Worm (Caenorhabditis elegans) whole organism, L4 larva: Measurements from ENCODE around the gene ZK622.1.

ENCODE experiments used
- D1046.2 ChIP-seq: fragments of 200-800 bp; sonication (Bioruptor generic); IDR thresholded peaks from 2 replicates; pipeline ENCODE4 v1.3.6; 2022; ENCODE audit warnings: missing genetic modification characterization, missing compliant biosample characterization
- F44E2.7 ChIP-seq: fragments of 200-800 bp; sonication (Bioruptor generic); IDR thresholded peaks from 2 replicates; pipeline ENCODE4 v2.1.2; 2022; ENCODE audit warnings: missing genetic modification characterization, missing compliant biosample characterization
- R02D3.7 ChIP-seq: fragments of 150-350 bp; sonication (generic microtip); optimal IDR thresholded peaks from 3 replicates; lab custom pipeline; 2014; ENCODE audit warnings: missing biosample characterization, missing genetic modification characterization
- Y48G9A.11 ChIP-seq: fragments of 200-800 bp; sonication (Bioruptor generic); IDR thresholded peaks from 2 replicates; pipeline ENCODE4 v1.3.6; 2022; ENCODE audit warnings: missing genetic modification reagents, missing genetic modification characterization, missing compliant biosample characterization
- Y5F2A.4 ChIP-seq: fragments of 200-800 bp; sonication (Bioruptor generic); optimal IDR thresholded peaks from 2 replicates; lab custom pipeline; 2018; ENCODE audit warnings: mild to moderate bottlenecking, missing genetic modification characterization, missing compliant biosample characterization
- ZK337.2 ChIP-seq: fragments of 200-800 bp; sonication (Bioruptor generic); IDR thresholded peaks from 2 replicates; pipeline ENCODE4 v1.3.6; 2022; ENCODE audit warnings: missing genetic modification reagents, missing genetic modification characterization, missing compliant biosample characterization
- aly-2 ChIP-seq: sonication (generic microtip); optimal IDR thresholded peaks from 2 replicates; lab custom pipeline; 2018; ENCODE audit warnings: missing biosample characterization, missing genetic modification characterization
- ama-1 ChIP-seq: fragments of 150-350 bp; optimal IDR thresholded peaks from 2 replicates; lab custom pipeline; 2014; ENCODE audit warnings: inconsistent platforms, mixed read lengths
- arid-1 ChIP-seq: fragments of 200-800 bp; sonication (Bioruptor generic); conservative IDR thresholded peaks from 2 replicates; pipeline ENCODE4 v1.3.6; 2022; ENCODE audit warnings: missing genetic modification reagents, missing genetic modification characterization, missing compliant biosample characterization
- attf-4 ChIP-seq: sonication (generic microtip); optimal IDR thresholded peaks from 3 replicates; lab custom pipeline; 2017; ENCODE audit warnings: missing biosample characterization, missing genetic modification characterization
- ceh-32 ChIP-seq: sonication (generic microtip); optimal IDR thresholded peaks from 2 replicates; lab custom pipeline; 2016; ENCODE audit warnings: mild to moderate bottlenecking, missing genetic modification characterization, missing compliant biosample characterization; ENCODE audit not compliant: poor library complexity
- ceh-44 ChIP-seq: fragments of 200-800 bp; sonication (Bioruptor generic); IDR thresholded peaks from 2 replicates; pipeline ENCODE4 v1.3.6; 2022; ENCODE audit warnings: missing genetic modification reagents, missing genetic modification characterization, missing compliant biosample characterization
- ceh-82 ChIP-seq: sonication (generic microtip); optimal IDR thresholded peaks from 2 replicates; lab custom pipeline; 2017; ENCODE audit warnings: missing biosample characterization, missing genetic modification characterization
- daf-8 ChIP-seq: fragments of 200-800 bp; sonication (Bioruptor generic); IDR thresholded peaks from 2 replicates; pipeline ENCODE4 v1.3.6; 2022; ENCODE audit warnings: missing genetic modification characterization, missing compliant biosample characterization
- dmd-6 ChIP-seq: fragments of 200-800 bp; sonication (Bioruptor generic); IDR thresholded peaks from 2 replicates; pipeline ENCODE4 v1.3.6; 2022; ENCODE audit warnings: missing genetic modification reagents, missing genetic modification characterization, missing compliant biosample characterization
- dmd-8 ChIP-seq: fragments of 200-800 bp; sonication (Bioruptor generic); IDR thresholded peaks from 2 replicates; pipeline ENCODE4 v1.3.6; 2022; ENCODE audit warnings: missing genetic modification characterization, missing compliant biosample characterization
- dmd-9 ChIP-seq: fragments of 200-800 bp; sonication (Bioruptor generic); IDR thresholded peaks from 2 replicates; pipeline ENCODE4 v1.3.6; 2022; ENCODE audit warnings: missing genetic modification reagents, missing genetic modification characterization, missing compliant biosample characterization
- dve-1 ChIP-seq: sonication (generic microtip); optimal IDR thresholded peaks from 2 replicates; lab custom pipeline; 2017; ENCODE audit warnings: antibody characterized with exemption, mild to moderate bottlenecking, missing genetic modification characterization, missing compliant biosample characterization; ENCODE audit not compliant: insufficient read depth
- egl-27 ChIP-seq: sonication (generic microtip); optimal IDR thresholded peaks from 3 replicates; lab custom pipeline; 2017; ENCODE audit warnings: missing biosample characterization, missing genetic modification reagents, missing genetic modification characterization
- egl-43 ChIP-seq: fragments of 200-800 bp; sonication (Bioruptor generic); IDR thresholded peaks from 2 replicates; pipeline ENCODE4 v1.3.6; 2022; ENCODE audit warnings: missing genetic modification reagents, missing genetic modification characterization, missing compliant biosample characterization
- fos-1 ChIP-seq: fragments of 150-350 bp; optimal IDR thresholded peaks from 2 replicates; lab custom pipeline; 2014; ENCODE audit warnings: missing biosample characterization, missing genetic modification characterization
- gei-8 ChIP-seq: fragments of 200-800 bp; sonication (Bioruptor generic); optimal IDR thresholded peaks from 2 replicates; lab custom pipeline; 2018; ENCODE audit warnings: mild to moderate bottlenecking, missing genetic modification characterization, missing compliant biosample characterization
- hlh-30 ChIP-seq: sonication (generic microtip); optimal IDR thresholded peaks from 2 replicates; lab custom pipeline; 2017; ENCODE audit warnings: antibody characterized with exemption, mild to moderate bottlenecking, missing genetic modification characterization, missing compliant biosample characterization; ENCODE audit not compliant: insufficient read depth
- jun-1 ChIP-seq: fragments of 150-350 bp; optimal IDR thresholded peaks from 2 replicates; lab custom pipeline; 2014; ENCODE audit warnings: missing biosample characterization, missing genetic modification reagents, missing genetic modification characterization
- lim-7 ChIP-seq: fragments of 200-800 bp; sonication (Bioruptor generic); IDR thresholded peaks from 2 replicates; pipeline ENCODE4 v1.3.6; 2022; ENCODE audit warnings: missing genetic modification characterization, missing compliant biosample characterization
- lin-13 ChIP-seq: fragments of 150-350 bp; optimal IDR thresholded peaks from 2 replicates; lab custom pipeline; 2014; ENCODE audit warnings: missing biosample characterization, missing genetic modification reagents, missing genetic modification characterization
- lin-38 ChIP-seq: fragments of 200-800 bp; sonication (Bioruptor generic); IDR thresholded peaks from 2 replicates; pipeline ENCODE4 v1.3.6; 2022; ENCODE audit warnings: missing genetic modification reagents, missing genetic modification characterization, missing compliant biosample characterization
- lin-39 ChIP-seq: fragments of 150-350 bp; optimal IDR thresholded peaks from 2 replicates; lab custom pipeline; 2014; ENCODE audit warnings: missing biosample characterization, missing genetic modification reagents, missing genetic modification characterization
- madf-5 ChIP-seq, 2 experiments: fragments of 200-800 bp; sonication (Bioruptor generic); IDR thresholded peaks; 2 replicates each; pipeline ENCODE4 v1.3.6; 2022; ENCODE audit warnings: missing compliant biosample characterization in 2 of 2, missing genetic modification characterization in 2 of 2
- mxl-2 ChIP-seq: fragments of 200-800 bp; sonication (Bioruptor generic); conservative IDR thresholded peaks from 2 replicates; pipeline ENCODE4 v1.3.6; 2022; ENCODE audit warnings: missing genetic modification reagents, missing genetic modification characterization, missing compliant biosample characterization
- mxl-3 ChIP-seq: fragments of 200-800 bp; sonication (Bioruptor generic); optimal IDR thresholded peaks from 2 replicates; lab custom pipeline; 2018; ENCODE audit warnings: mild to moderate bottlenecking, missing genetic modification characterization, missing compliant biosample characterization
- nhr-102 ChIP-seq: sonication (generic microtip); optimal IDR thresholded peaks from 2 replicates; lab custom pipeline; 2016; ENCODE audit warnings: mild to moderate bottlenecking, missing genetic modification characterization, moderate library complexity, missing compliant biosample characterization
- nhr-111 ChIP-seq: fragments of 200-800 bp; sonication (Bioruptor generic); optimal IDR thresholded peaks from 2 replicates; lab custom pipeline; 2018; ENCODE audit warnings: mild to moderate bottlenecking, missing genetic modification characterization, missing compliant biosample characterization
- nhr-237 ChIP-seq: sonication (generic microtip); optimal IDR thresholded peaks from 2 replicates; lab custom pipeline; 2017; ENCODE audit warnings: missing biosample characterization, missing genetic modification characterization
- nhr-25 ChIP-seq: sonication (generic microtip); optimal IDR thresholded peaks from 2 replicates; lab custom pipeline; 2017; ENCODE audit warnings: missing genetic modification characterization, mild to moderate bottlenecking, missing compliant biosample characterization, antibody characterized with exemption, moderate library complexity, borderline replicate concordance; ENCODE audit not compliant: insufficient read depth
- nhr-28 ChIP-seq: fragments of 150-350 bp; optimal IDR thresholded peaks from 2 replicates; lab custom pipeline; 2014; ENCODE audit warnings: missing biosample characterization, missing genetic modification characterization
- nhr-41 ChIP-seq: fragments of 200-800 bp; sonication (Bioruptor generic); IDR thresholded peaks from 2 replicates; pipeline ENCODE4 v1.3.6; 2022; ENCODE audit warnings: missing genetic modification reagents, missing genetic modification characterization, missing compliant biosample characterization
- nhr-6 ChIP-seq: fragments of 150-350 bp; optimal IDR thresholded peaks from 2 replicates; lab custom pipeline; 2014; ENCODE audit warnings: missing biosample characterization, missing genetic modification characterization
- nhr-77 ChIP-seq: fragments of 150-350 bp; optimal IDR thresholded peaks from 2 replicates; lab custom pipeline; 2014; ENCODE audit warnings: missing biosample characterization, missing genetic modification characterization
- pha-4 ChIP-seq, 2 experiments: fragments of 150-350 bp in 1 of 2; fragments of 200-800 bp in 1 of 2; sonication (Bioruptor generic) in 1 of 2; IDR thresholded peaks in 1 of 2; optimal IDR thresholded peaks in 1 of 2; 2 replicates each; pipeline versions ENCODE4 v1.3.6 to Lab custom; 2014 to 2022; ENCODE audit warnings: missing genetic modification characterization in 2 of 2, missing genetic modification reagents in 2 of 2, missing biosample characterization in 1 of 2, missing compliant biosample characterization in 1 of 2
- php-3 ChIP-seq: fragments of 200-800 bp; sonication (Bioruptor generic); IDR thresholded peaks from 2 replicates; pipeline ENCODE4 v1.3.6; 2022; ENCODE audit warnings: missing genetic modification reagents, missing genetic modification characterization, missing compliant biosample characterization
- pqm-1 ChIP-seq: sonication (generic microtip); optimal IDR thresholded peaks from 2 replicates; lab custom pipeline; 2017; ENCODE audit warnings: missing biosample characterization, missing genetic modification characterization
- skn-1 ChIP-seq: fragments of 150-350 bp; optimal IDR thresholded peaks from 2 replicates; lab custom pipeline; 2014; ENCODE audit warnings: missing biosample characterization, missing genetic modification characterization
- snpc-1.2 ChIP-seq: fragments of 200-800 bp; sonication (Bioruptor generic); IDR thresholded peaks from 2 replicates; pipeline ENCODE4 v1.3.6; 2022; ENCODE audit warnings: missing genetic modification reagents, missing genetic modification characterization, missing compliant biosample characterization
- spr-1 ChIP-seq: sonication (generic microtip); optimal IDR thresholded peaks from 2 replicates; lab custom pipeline; 2016; ENCODE audit warnings: mild to moderate bottlenecking, missing genetic modification characterization, missing compliant biosample characterization
- tag-97 ChIP-seq: fragments of 200-800 bp; sonication (Bioruptor generic); IDR thresholded peaks from 2 replicates; pipeline ENCODE4 v1.3.6; 2022; ENCODE audit warnings: missing genetic modification characterization, missing compliant biosample characterization
- unc-130 ChIP-seq: sonication (generic microtip); optimal IDR thresholded peaks from 2 replicates; lab custom pipeline; 2016; ENCODE audit warnings: missing genetic modification reagents, missing genetic modification characterization, missing compliant biosample characterization
- unc-39 ChIP-seq: sonication (generic microtip); optimal IDR thresholded peaks from 2 replicates; lab custom pipeline; 2017; ENCODE audit warnings: missing biosample characterization, missing genetic modification characterization
- unc-62 ChIP-seq, 3 experiments: fragments of 150-350 bp in 1 of 3; sonication (generic microtip); optimal IDR thresholded peaks in 2 of 3; peaks in 1 of 3; 1 replicate in 1 of 3; 2 replicates in 2 of 3; lab custom pipeline; 2014 to 2017; ENCODE audit warnings: missing biosample characterization in 3 of 3, missing genetic modification characterization in 3 of 3, missing genetic modification reagents in 3 of 3, missing genotype in 1 of 3
- ztf-11 ChIP-seq: fragments of 150-350 bp; optimal IDR thresholded peaks from 2 replicates; lab custom pipeline; 2014; ENCODE audit warnings: missing biosample characterization, missing genetic modification characterization

Gene ZK622.1

DNA sequence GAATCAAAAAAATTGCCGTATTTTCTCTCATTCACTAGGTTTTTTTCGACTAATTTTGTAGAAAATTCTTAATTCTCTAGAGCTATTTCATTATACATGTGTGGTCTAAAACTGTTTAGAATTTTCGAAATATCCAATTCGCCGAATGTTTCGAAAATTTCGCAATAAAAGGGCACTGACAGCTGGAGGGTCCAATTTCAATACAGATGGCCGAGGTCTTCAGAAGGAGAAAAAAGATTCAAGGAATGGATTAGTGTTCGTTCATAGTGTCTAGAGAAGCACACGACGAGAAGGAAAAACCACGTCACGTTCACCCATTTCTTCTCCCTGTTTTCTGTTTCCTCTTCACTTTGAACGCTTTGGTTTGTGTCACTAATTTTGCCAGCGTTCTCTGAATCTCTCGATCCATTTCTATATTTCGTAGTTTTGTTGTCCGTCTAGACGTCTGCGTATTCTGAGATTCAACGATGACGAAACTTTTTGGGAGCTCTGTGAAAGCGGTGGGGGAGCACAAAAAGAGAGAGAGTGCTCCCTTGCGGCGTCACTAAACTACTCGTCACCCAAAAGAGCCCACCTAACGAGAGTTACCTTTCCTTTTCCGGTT is 32.5 kb downstream of the ZK622.1 start (continued):
- no peak for TF ChIP-seq nhr-111
- TF ChIP-seq hlh-30 (tag; lab: Kevin White, UChicago), result peak; percentile 70
- no peak for TF ChIP-seq mxl-2 (GFP tag; lab: Robert Waterston, UW)
- peak; percentile 40 for TF ChIP-seq nhr-77
- no peak for TF ChIP-seq unc-39 (tag; lab: Kevin White, UChicago)
- TF ChIP-seq dmd-8 (GFP tag; lab: Robert Waterston, UW), result no peak
- TF ChIP-seq ztf-11 (tag; lab: Kevin White, UChicago), result no peak
- 0 out of 2 replicates have a peak, but pooled peaks have one; percentile 32 for TF ChIP-seq egl-43 (GFP tag; lab: Robert Waterston, UW)
- no peak for TF ChIP-seq aly-2 (tag; lab: Kevin White, UChicago)
- TF ChIP-seq nhr-6, result peak; percentile 13
- TF ChIP-seq php-3 (GFP tag; lab: Robert Waterston, UW), result no peak
- TF ChIP-seq lin-38 (GFP tag; lab: Robert Waterston, UW), result 0 out of 2 replicates have a peak, but pooled peaks have one; percentile 20
- TF ChIP-seq ZK337.2 (GFP tag; lab: Robert Waterston, UW), result no peak
- no peak for TF ChIP-seq unc-62 (GFP tag; optimal IDR thresholded peaks at IDR 0.05 in 1 of 2; lab: Kevin White, UChicago)
- TF ChIP-seq unc-62 (tag; optimal IDR thresholded peaks at IDR 0.05; lab: Kevin White, UChicago), result no peak
- no peak for TF ChIP-seq attf-4 (tag; lab: Kevin White, UChicago)
- TF ChIP-seq nhr-41, result no peak
- TF ChIP-seq skn-1 (tag; lab: Kevin White, UChicago), result no peak
- TF ChIP-seq tag-97, result no peak
- peak; percentile 86 for TF ChIP-seq nhr-28 (tag; lab: Kevin White, UChicago)
- TF ChIP-seq F44E2.7, result no peak
- no peak for TF ChIP-seq nhr-237 (tag; lab: Kevin White, UChicago)
- TF ChIP-seq snpc-1.2 (GFP tag; lab: Robert Waterston, UW), result no peak
- TF ChIP-seq mxl-3 (GFP tag; lab: Kevin White, UChicago), result peak; percentile 25
- peak; percentile 3 for TF ChIP-seq gei-8 (GFP tag; lab: Kevin White, UChicago)
- no peak for TF ChIP-seq unc-130 (GFP tag; lab: Kevin White, UChicago)
- TF ChIP-seq lin-13 (GFP tag; lab: Kevin White, UChicago), result peak; percentile 18
- no peak for TF ChIP-seq jun-1 (tag; lab: Kevin White, UChicago)
- TF ChIP-seq fos-1 (tag; lab: Kevin White, UChicago), result no peak
- no peak for TF ChIP-seq ceh-82 (tag; lab: Kevin White, UChicago)
- no peak for TF ChIP-seq nhr-25 (tag; lab: Kevin White, UChicago)
- TF ChIP-seq ama-1 (lab: Kevin White, UChicago), result no peak
- no peak for TF ChIP-seq lin-39 (tag; lab: Kevin White, UChicago)
- no peak for TF ChIP-seq Y5F2A.4
- no peak for TF ChIP-seq pqm-1 (tag; lab: Kevin White, UChicago)
- no peak for TF ChIP-seq madf-5 (GFP tag; IDR thresholded peaks at IDR 0.05; lab: Robert Waterston, UW)
- TF ChIP-seq R02D3.7 (tag; lab: Kevin White, UChicago), result no peak
- TF ChIP-seq egl-27 (tag; lab: Kevin White, UChicago), result no peak
- no peak for TF ChIP-seq Y48G9A.11
- peak; percentile 68 for TF ChIP-seq dve-1 (tag; lab: Kevin White, UChicago)
- no peak for TF ChIP-seq ceh-32 (tag; lab: Kevin White, UChicago)
- TF ChIP-seq nhr-102, result no peak
- no peak for TF ChIP-seq spr-1 (tag; lab: Kevin White, UChicago)
- TF ChIP-seq arid-1 (GFP tag; lab: Robert Waterston, UW), result 0 out of 2 replicates have a peak, but pooled peaks have one; percentile 20
- no peak for TF ChIP-seq lim-7 (GFP tag; lab: Robert Waterston, UW)
- no peak for TF ChIP-seq daf-8 (GFP tag; lab: Robert Waterston, UW)
- TF ChIP-seq dmd-9 (GFP tag; lab: Robert Waterston, UW), result no peak
- TF ChIP-seq pha-4 (GFP tag; IDR thresholded peaks at IDR 0.05; lab: Robert Waterston, UW), result no peak
- no peak for TF ChIP-seq pha-4 (tag; optimal IDR thresholded peaks at IDR 0.05; lab: Kevin White, UChicago)
- no peak for TF ChIP-seq D1046.2 (GFP tag; lab: Robert Waterston, UW)
- peak; percentile 79 for TF ChIP-seq dmd-6 (GFP tag; lab: Robert Waterston, UW)
- TF ChIP-seq ceh-44, result no peak; the same call in 1 of the 2 replicates
